Worm (Caenorhabditis elegans): Measurements from ENCODE around the gene vha-3.
"Not testable (repeated sequence)": the region's sequence is repeated elsewhere in the genome, so short reads cannot be mapped to it uniquely, and the experiment has no call there.

Gene vha-3

ce11 chrIV:2292119-2292518, 23.6 kb downstream of the vha-3 start:
- TF ChIP-seq elt-1 (tag; optimal IDR thresholded peaks at IDR 0.05; ENCODE audit: borderline replicate concordance, insufficient read depth), result no peak
- TF ChIP-seq mls-2 (tag; optimal IDR thresholded peaks at IDR 0.05), result no peak
- peak; percentile 56 for TF ChIP-seq nhr-2 (tag; optimal IDR thresholded peaks at IDR 0.05)
- TF ChIP-seq nhr-12 (tag; optimal IDR thresholded peaks at IDR 0.05), result no peak
- peak; percentile 75 for TF ChIP-seq unc-62 (GFP tag; optimal IDR thresholded peaks at IDR 0.05)
- TF ChIP-seq hlh-1 (tag; optimal IDR thresholded peaks at IDR 0.05), result peak; percentile 11
- no peak for TF ChIP-seq lsy-2 (tag; optimal IDR thresholded peaks at IDR 0.05)
- TF ChIP-seq bed-3 (GFP tag; optimal IDR thresholded peaks at IDR 0.05), result no peak

ce11 chrIV:2284462-2285047, 31.2 kb downstream of the vha-3 start:
- TF ChIP-seq ham-2 (GFP tag; optimal IDR thresholded peaks at IDR 0.05), result no peak
- no peak for TF ChIP-seq ztf-11 (tag; optimal IDR thresholded peaks at IDR 0.05)
- no peak for TF ChIP-seq lin-13 (tag; optimal IDR thresholded peaks at IDR 0.05)
- TF ChIP-seq mab-5 (tag; optimal IDR thresholded peaks at IDR 0.05), result no peak
- TF ChIP-seq drap-1 (GFP tag; optimal IDR thresholded peaks at IDR 0.05), result no peak
- TF ChIP-seq cnd-1 (tag; optimal IDR thresholded peaks at IDR 0.05), result no peak
- no peak for TF ChIP-seq mls-2 (tag; optimal IDR thresholded peaks at IDR 0.05)
- TF ChIP-seq elt-3 (tag; optimal IDR thresholded peaks at IDR 0.05), result no peak

- no peak for TF ChIP-seq pha-4 (tag; optimal IDR thresholded peaks at IDR 0.05)
- no peak for TF ChIP-seq elt-3 (tag; optimal IDR thresholded peaks at IDR 0.05)
- no peak for TF ChIP-seq cnd-1 (tag; optimal IDR thresholded peaks at IDR 0.05)
- TF ChIP-seq snpc-4 (tag; optimal IDR thresholded peaks at IDR 0.05), result no peak
Observed at ce11 chrIV:2281353-2281976, 34.3 kb downstream of the vha-3 start.

- not testable (repeated sequence) for TF ChIP-seq nhr-76, elt-3, lsy-2 (tag; optimal IDR thresholded peaks at IDR 0.05)
Observed at ce11 chrIV:2275545-2275944, 40.2 kb downstream of the vha-3 start, which contains the start of gene M70.5. Gene M70.5 (minus strand): TSS chrIV:2275622.
